Fruit fly (Drosophila melanogaster) Kc167 (cell line): ENCODE data around the gene be.

Source experiments
- Myc ChIP-seq: fragments of >200 bp; optimal IDR thresholded peaks from 2 replicates; lab custom pipeline; 2017; ENCODE audit warnings: missing external identifiers
- Sin3A ChIP-seq: fragments of >200 bp; optimal IDR thresholded peaks from 2 replicates; lab custom pipeline; 2018; ENCODE audit warnings: missing external identifiers
- h ChIP-seq: fragments of >200 bp; optimal IDR thresholded peaks from 3 replicates; lab custom pipeline; 2018; ENCODE audit warnings: missing external identifiers
- insv ChIP-seq: fragments of >200 bp; optimal IDR thresholded peaks from 3 replicates; lab custom pipeline; 2018; ENCODE audit warnings: missing external identifiers
- psq ChIP-seq: fragments of >200 bp; optimal IDR thresholded peaks from 2 replicates; lab custom pipeline; 2017; ENCODE audit warnings: missing external identifiers
- ttk ChIP-seq: sonication (Bioruptor generic); optimal IDR thresholded peaks from 2 replicates; lab custom pipeline; 2017; ENCODE audit warnings: missing external identifiers

Gene be

DNA sequence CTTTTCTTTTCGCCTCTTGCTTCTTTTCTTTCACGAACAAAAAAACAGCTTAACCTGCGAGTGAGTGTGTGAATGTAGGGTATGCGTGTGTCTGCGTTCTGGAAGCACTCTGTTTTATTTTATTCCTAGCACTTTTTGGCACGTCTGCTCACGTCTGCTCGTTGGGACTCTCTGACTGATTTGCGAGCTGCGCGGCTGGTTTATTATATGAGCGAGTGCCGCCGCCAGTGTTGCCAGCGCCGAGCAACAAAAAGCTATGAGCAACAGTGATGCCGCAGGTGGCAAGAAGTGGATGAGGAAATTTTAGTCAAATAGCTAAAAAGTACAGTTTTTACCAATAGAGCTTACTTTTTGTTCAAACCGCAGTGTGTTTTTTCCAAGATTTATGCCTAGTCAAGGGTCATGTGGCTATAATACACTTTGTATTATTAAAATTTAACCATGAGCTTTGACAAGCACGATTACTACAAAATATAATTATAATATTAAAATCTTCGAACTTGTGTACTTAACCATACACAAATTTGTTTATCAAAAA is 51.9 kb downstream of the be start, which contains the start of gene Lsd-2:
Gene Lsd-2 (minus strand): TSS at position 183 of the 538 bp plus-strand sequence.
- no peak for TF ChIP-seq Myc (lab: Kevin White, UChicago)
- no peak for TF ChIP-seq psq
- TF ChIP-seq insv (lab: Kevin White, UChicago) = no peak
- TF ChIP-seq h (lab: Kevin White, UChicago) = no peak

DNA sequence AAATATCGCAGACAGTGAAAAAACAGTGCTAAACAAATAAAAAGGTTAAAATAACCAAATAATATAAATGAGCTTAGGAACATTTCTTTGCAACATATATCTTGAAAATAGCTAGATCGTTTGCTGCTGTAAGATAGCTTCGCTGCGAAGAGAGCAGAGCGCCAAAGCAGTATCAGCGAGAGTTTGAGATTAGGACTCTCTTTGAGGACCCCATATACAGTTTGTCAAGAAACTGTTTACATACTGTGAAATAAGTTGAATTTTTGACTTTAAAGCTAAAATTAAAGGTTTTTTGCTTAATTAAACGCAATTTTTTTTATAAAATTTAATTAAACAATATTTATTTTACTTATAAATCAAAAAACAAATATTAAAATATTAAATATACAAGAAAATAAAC is 52.4 kb downstream of the be start:
- no peak for TF ChIP-seq Myc (lab: Kevin White, UChicago)
- no peak for TF ChIP-seq h (lab: Kevin White, UChicago)
- no peak for TF ChIP-seq psq
- no peak for TF ChIP-seq Sin3A (lab: Kevin White, UChicago)

DNA sequence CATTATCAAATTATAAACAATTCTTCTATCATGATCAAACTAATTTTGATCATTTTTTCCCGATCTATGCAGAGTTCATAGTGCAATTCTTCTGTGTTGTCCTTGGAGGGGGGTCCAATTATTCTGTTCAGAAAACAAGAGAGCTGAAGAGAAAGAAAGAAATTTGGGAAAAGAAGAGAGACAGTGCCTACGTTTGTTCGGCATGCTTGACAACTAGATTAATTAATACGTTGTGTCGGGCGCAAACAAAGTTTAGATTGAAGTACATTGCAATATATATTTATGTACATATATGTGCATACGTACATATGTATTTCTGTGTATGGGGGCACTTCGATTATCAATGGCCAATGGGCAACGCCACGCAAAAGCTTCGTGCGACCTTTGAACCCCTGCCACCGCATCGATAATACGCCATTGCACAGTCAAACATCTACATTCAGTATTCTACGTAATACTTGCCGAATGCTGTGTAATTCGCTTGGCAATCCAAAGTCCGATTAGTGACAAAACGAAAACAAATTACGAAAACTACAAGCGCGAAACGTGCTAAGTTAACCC is 53.4 kb downstream of the be start:
- TF ChIP-seq psq (no peak), h (lab: Kevin White, UChicago) (no peak), ttk (no peak), insv (lab: Kevin White, UChicago) (no peak), Myc (lab: Kevin White, UChicago) (no peak), Sin3A (lab: Kevin White, UChicago) (no peak)

DNA sequence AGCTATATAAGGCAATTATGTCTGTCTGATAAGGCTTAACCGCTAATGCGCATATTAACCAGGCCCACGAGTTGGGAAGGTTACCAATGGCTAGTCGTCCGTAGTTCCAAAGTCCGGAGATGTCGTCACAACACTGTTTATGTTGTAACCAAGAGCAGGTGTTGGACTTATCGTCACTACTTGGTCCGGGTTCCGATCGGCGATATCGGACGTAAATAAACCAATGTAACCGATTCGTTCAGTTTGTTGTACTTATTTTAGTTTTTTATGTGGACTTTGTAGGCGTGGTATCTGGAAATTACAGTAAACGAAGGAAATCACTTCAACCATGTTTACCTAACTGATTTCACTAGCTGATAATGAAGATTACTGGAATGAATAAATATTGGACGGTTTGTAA is 54.2 kb downstream of the be start:
- no peak for TF ChIP-seq ttk
- no peak for TF ChIP-seq psq
- TF ChIP-seq insv (lab: Kevin White, UChicago) = no peak
- TF ChIP-seq Sin3A (lab: Kevin White, UChicago) = no peak
- TF ChIP-seq h (lab: Kevin White, UChicago) = no peak
- no peak for TF ChIP-seq Myc (lab: Kevin White, UChicago)

DNA sequence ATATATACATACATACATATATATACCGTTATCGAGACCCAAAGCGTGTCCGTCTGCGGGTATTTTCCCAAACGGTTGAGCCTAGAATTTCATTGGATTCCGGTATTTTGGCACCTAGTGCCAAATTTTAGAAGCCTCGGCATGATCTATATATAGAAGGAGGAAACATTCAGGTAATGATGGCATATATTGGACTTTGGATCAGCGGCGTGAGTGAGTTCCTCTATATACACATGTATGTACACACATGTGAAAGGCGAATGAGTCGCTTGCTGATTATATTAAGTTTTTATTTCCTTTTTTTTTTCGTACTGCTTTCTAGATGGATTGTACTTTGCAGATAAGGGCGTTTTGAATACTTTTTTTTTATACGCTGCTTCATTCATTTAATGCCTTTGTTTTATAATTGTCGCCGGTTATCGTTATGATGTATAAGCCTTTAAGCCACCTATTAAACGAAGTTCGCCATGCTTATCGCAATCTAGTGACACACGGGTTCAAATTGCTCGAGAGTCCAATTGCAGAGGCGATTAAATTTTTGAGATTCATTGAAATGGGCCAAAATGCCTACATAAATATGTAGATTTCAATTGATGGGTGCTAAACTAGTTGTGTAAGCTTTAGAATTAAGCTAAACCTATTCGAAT is 55.0 kb downstream of the be start:
- TF ChIP-seq Sin3A (lab: Kevin White, UChicago) (no peak), insv (lab: Kevin White, UChicago) (no peak), ttk (no peak), Myc (lab: Kevin White, UChicago) (no peak), psq (no peak), h (lab: Kevin White, UChicago) (no peak)

DNA sequence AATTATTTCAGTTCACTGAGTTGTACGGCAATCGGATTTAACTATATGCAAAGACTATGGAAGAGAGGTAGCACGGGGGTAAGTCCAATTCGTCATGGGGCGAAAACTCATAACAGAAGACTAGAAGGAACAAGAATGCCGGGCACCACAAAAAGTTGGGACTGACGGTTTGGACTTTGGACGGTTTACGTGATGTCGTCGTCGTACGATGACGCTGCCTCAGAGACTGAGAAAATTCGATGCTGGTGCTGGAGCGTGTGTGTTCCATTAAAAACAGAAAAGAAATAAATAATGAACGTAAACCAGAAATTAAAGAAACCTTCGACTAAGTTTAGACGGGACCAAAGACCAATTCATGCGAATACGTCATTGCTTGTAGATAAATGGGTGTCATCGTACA is 55.7 kb downstream of the be start:
- TF ChIP-seq h (lab: Kevin White, UChicago) (no peak), Myc (lab: Kevin White, UChicago) (no peak), Sin3A (lab: Kevin White, UChicago) (no peak), ttk (no peak), insv (lab: Kevin White, UChicago) (no peak)

DNA sequence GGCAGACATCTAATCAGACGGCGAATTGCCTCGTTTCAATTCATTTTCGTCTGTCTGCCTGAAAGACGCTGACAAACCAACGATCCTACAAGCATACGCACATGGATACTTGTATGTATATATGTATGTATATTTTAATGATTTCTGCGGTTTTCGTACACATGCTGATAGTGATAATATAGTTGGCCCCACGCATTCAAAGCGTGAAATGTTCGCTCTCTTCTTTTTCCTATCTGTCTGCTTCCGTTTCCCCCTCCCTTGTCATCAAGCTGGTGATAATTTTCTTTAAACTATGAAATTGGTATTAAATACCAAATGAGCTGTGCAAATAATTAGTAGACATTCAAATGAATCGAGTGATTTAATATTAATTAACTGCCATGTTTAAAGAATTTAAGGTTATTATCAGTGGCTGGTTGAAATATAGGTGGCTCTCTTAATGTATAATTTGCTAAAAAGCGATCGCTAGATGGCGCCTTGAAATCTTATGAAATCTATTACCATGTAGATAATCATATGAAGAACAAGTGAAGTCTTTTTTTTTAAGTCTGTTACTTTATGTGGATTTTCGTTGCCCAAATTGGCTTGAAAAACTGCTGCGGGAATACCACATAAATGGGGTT is 56.7 kb downstream of the be start, which contains the start of gene CG33177:
Gene CG33177 (plus strand): TSS at position 588 of the 623 bp plus-strand sequence.
- TF ChIP-seq ttk = no peak
- no peak for TF ChIP-seq Sin3A (lab: Kevin White, UChicago)
- TF ChIP-seq Myc (lab: Kevin White, UChicago) = no peak
- TF ChIP-seq h (lab: Kevin White, UChicago) = no peak
- TF ChIP-seq insv (lab: Kevin White, UChicago) = no peak
- no peak for TF ChIP-seq psq

DNA sequence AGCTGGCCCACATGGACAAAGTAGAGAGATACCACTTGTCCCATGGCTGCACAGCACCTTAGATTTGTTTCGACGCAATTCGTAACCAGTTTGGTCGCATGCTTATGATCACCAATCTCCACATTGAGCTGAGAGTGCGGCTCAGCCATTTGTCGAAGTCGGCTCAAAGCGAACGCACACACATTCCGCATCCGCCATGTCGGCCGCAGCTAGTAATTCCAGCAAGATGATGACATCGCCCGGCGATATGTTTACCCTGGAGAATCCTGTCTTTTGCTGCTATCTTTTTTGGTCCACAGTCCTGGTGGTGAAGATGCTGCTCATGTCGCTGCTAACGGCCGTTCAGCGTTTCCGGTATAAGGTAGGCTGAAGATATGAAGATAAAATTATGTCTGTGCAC is 58.4 kb downstream of the be start, which contains the start of gene CG33178:
Gene CG33178 (plus strand): TSS at position 147 of the 400 bp plus-strand sequence.
- TF ChIP-seq ttk (no peak), insv (lab: Kevin White, UChicago) (no peak), h (lab: Kevin White, UChicago) (no peak), Myc (lab: Kevin White, UChicago) (no peak), psq (no peak), Sin3A (lab: Kevin White, UChicago) (no peak)

DNA sequence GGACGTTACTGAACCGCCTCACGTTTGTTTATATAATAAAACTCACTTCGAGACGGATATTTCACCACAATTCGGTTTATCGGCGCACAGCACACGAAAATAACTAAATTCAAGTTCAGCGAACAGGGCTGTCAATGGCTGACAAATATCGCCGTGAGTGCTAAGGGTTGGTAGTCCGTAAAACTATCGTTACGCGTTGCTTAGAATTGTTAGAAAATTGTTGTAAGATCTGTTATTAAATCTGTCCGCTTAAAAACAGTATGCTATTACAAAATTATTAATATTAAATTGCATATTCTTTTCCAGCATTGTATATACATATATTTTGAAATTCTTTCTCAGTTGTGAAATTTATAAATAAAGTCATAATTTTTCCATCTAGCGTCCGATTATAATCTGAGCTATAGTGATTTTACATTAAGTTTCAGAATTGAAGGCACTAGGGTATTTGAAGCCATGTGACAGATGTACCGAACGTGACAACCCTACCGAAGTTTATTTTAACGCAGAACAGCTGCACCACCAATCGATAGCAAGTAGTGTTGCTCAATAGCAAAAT is 60.4 kb downstream of the be start, which contains the start of gene Cox17:
Gene Cox17 (minus strand): TSS at position 120 of the 559 bp plus-strand sequence.
- TF ChIP-seq psq (no peak), ttk (no peak), Sin3A (lab: Kevin White, UChicago) (no peak), Myc (lab: Kevin White, UChicago) (no peak), insv (lab: Kevin White, UChicago) (no peak), h (lab: Kevin White, UChicago) (no peak)

DNA sequence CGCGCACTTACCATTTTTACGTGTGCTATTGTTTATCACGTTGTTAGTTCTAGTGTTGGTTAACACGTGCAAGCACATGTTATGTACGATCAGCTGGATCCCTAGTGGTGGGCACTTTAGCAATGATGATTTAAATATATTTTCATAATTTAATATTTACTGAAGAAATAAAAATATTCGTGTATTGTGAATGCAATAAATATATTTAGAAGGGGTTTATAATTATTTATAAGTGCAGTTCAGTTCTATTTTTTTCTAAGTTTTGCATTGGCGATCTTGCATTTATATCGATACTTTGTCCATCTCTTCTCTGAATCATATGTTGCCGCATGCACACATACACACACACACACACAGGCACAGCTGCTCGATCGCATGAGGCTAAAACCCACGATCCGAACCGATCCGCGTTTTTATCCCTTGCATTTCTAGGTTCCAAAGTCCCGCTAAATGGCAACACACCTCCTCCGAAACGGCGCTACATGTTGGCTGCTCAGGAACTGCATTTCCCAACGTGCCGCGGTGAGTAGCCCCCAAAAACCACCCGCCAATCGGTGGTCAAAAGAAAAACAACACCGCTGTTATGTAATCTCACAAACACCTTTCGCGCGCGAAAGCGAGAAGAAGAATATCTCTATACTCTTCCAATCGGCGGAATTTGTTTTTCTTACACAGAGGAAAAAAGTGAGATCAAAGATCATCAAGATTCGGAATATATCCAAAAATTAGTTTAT is 61.7 kb downstream of the be start, which contains the start of the genes CG15027 and Dbct:
Gene CG15027 (minus strand): TSS at position 51 of the 734 bp plus-strand sequence.
Gene Dbct (plus strand): TSS at position 349 of the 734 bp plus-strand sequence.
- TF ChIP-seq h (lab: Kevin White, UChicago) (no peak), insv (lab: Kevin White, UChicago) (no peak), psq (no peak)

DNA sequence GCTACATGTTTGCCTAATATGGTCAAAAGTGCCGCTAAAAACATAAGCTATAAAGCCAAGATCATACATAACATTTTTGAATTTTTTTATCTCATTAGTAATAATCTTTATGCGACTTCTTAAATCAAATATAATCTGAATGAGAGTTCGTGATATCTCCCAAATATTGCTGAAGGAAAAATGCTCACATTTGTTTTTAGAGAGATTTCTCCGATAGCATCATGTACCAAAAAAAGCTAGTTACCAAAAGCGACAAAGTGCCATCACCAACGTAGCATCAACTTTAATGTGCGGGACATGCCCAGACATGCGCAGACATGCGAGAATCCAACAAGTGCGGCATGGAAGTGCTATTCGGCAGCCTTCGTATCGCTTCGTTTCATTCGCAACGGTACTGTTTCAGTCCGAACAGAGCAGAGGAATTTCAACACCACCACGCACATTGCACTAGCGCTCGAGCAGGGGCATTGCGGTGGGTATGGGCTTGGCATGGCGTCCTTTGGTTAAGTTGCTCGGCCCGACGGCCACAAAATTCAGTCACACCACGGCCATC is 65.0 kb downstream of the be start, which contains the start of gene Rab3-GEF:
Gene Rab3-GEF (plus strand): TSS at position 537 of the 553 bp plus-strand sequence.
- TF ChIP-seq Myc (lab: Kevin White, UChicago) (no peak), Sin3A (lab: Kevin White, UChicago) (no peak), ttk (no peak), h (lab: Kevin White, UChicago) (no peak), insv (lab: Kevin White, UChicago) (no peak), psq (no peak)
